Worm (Caenorhabditis elegans) whole organism, early embryonic: ENCODE measurements around the gene C45B2.3.

Experiments
- B0310.2 ChIP-seq: sonication (generic microtip); optimal IDR thresholded peaks from 2 replicates; lab custom pipeline; 2016; ENCODE audit warnings: mild to moderate bottlenecking, missing genetic modification characterization, missing compliant biosample characterization
- F13C5.2 ChIP-seq: sonication (generic microtip); optimal IDR thresholded peaks from 2 replicates; lab custom pipeline; 2017; ENCODE audit warnings: mild to moderate bottlenecking, missing genetic modification characterization, inconsistent platforms, missing compliant biosample characterization
- aly-1 ChIP-seq: sonication (generic microtip); optimal IDR thresholded peaks from 2 replicates; lab custom pipeline; 2016; ENCODE audit warnings: missing genetic modification characterization, missing compliant biosample characterization
- ama-1 ChIP-seq: fragments of 150-350 bp; optimal IDR thresholded peaks from 2 replicates; lab custom pipeline; 2014
- ceh-13 ChIP-seq: fragments of 200-800 bp; sonication (Bioruptor generic); optimal IDR thresholded peaks from 2 replicates; lab custom pipeline; 2018; ENCODE audit warnings: mild to moderate bottlenecking, missing genetic modification characterization, missing compliant biosample characterization
- ceh-36 ChIP-seq: sonication (generic microtip); optimal IDR thresholded peaks from 2 replicates; lab custom pipeline; 2016; ENCODE audit warnings: missing genetic modification characterization, inconsistent platforms, missing compliant biosample characterization
- ets-7 ChIP-seq: sonication (generic microtip); optimal IDR thresholded peaks from 2 replicates; lab custom pipeline; 2016; ENCODE audit warnings: missing genotype, missing genetic modification characterization, missing compliant biosample characterization
- flt-1 ChIP-seq: fragments of 200-800 bp; sonication (Bioruptor generic); IDR thresholded peaks from 2 replicates; pipeline ENCODE4 v1.3.6; 2022; ENCODE audit warnings: missing genetic modification characterization, missing compliant biosample characterization
- hmbx-1 ChIP-seq: sonication (generic microtip); optimal IDR thresholded peaks from 2 replicates; lab custom pipeline; 2016; ENCODE audit warnings: mild to moderate bottlenecking, missing genetic modification characterization, missing compliant biosample characterization
- hmg-4 ChIP-seq: fragments of 200-800 bp; sonication (Bioruptor generic); optimal IDR thresholded peaks from 2 replicates; lab custom pipeline; 2018; ENCODE audit warnings: mild to moderate bottlenecking, missing genetic modification characterization, missing compliant biosample characterization
- hnd-1 ChIP-seq: sonication (generic microtip); optimal IDR thresholded peaks from 2 replicates; lab custom pipeline; 2016; ENCODE audit warnings: missing genetic modification characterization, missing compliant biosample characterization
- pes-1 ChIP-seq: fragments of 200-800 bp; sonication (Bioruptor generic); IDR thresholded peaks from 2 replicates; pipeline ENCODE4 v1.3.6; 2022; ENCODE audit warnings: missing genetic modification reagents, missing genetic modification characterization, missing compliant biosample characterization
- scrt-1 ChIP-seq: fragments of 200-800 bp; sonication (Bioruptor generic); IDR thresholded peaks from 2 replicates; pipeline ENCODE4 v1.3.6; 2022; ENCODE audit warnings: missing genetic modification characterization, missing compliant biosample characterization
- sea-1 ChIP-seq: fragments of 200-800 bp; sonication (Bioruptor generic); conservative IDR thresholded peaks from 2 replicates; pipeline ENCODE4 v1.3.6; 2022; ENCODE audit warnings: missing genetic modification characterization, missing compliant biosample characterization
- tbx-11 ChIP-seq: fragments of 200-800 bp; sonication (Bioruptor generic); IDR thresholded peaks from 2 replicates; pipeline ENCODE4 v1.3.6; 2022; ENCODE audit warnings: missing genetic modification characterization, missing compliant biosample characterization
- tbx-37 ChIP-seq: fragments of 200-800 bp; sonication (Bioruptor generic); conservative IDR thresholded peaks from 2 replicates; pipeline ENCODE4 v1.3.6; 2022; ENCODE audit warnings: missing genetic modification reagents, missing genetic modification characterization, missing compliant biosample characterization
- tra-4 ChIP-seq: sonication (generic microtip); optimal IDR thresholded peaks from 2 replicates; lab custom pipeline; 2017; ENCODE audit warnings: missing genetic modification characterization, missing compliant biosample characterization

Gene C45B2.3

DNA sequence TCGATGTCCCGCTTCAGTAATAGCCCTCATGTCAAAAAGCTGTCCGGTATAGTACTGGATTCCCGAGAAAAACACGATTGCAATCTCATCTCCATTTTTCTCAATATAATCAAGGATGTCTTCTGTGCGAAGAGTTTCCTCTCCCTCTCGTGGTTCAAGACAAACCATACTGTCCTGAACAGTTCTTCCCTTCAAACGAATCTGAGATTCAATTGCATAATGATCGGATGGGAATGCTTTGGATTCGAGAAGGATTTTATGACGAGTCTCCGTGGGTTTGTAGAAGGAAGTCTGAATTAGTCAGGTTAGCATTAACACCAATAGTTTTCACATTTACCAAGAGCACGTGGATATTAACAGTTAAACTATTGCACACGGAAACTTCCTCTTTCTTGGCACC, 25.2 kb downstream of the C45B2.3 start:
- no peak for TF ChIP-seq aly-1
- TF ChIP-seq ceh-13 (GFP tag; lab: Kevin White, UChicago) = no peak
- no peak for TF ChIP-seq hnd-1 (tag; lab: Kevin White, UChicago)
- TF ChIP-seq flt-1 (GFP tag; lab: Robert Waterston, UW) = no peak
- no peak for TF ChIP-seq hmbx-1 (tag; lab: Kevin White, UChicago)
- TF ChIP-seq B0310.2 (tag; lab: Kevin White, UChicago) = no peak
- TF ChIP-seq tbx-11 (GFP tag; lab: Robert Waterston, UW) = no peak
- TF ChIP-seq tbx-37 = no peak
- no peak for TF ChIP-seq F13C5.2
- no peak for TF ChIP-seq hmg-4 (GFP tag; lab: Kevin White, UChicago)

DNA sequence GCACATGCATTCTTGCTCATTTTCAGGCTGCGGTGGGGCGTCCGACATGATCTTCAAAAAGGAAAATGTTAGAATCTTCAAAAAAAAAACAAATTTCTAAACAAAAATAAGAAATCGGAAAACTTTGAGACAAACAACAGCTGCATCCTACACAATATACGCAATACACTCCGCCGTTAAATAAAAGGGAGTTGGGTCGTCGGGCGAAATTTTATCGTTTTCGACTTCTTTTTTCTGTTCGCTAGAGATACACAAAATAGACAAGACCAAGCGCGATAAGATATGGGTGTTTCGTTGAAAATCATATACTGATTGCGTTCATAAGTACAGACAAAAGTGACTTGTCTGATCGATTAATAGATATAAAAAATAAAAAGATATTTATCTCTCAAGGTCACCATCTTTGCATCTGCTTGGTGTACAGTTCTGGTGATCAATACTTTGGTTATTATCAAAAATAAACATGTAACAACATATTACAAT, 26.6 kb downstream of the C45B2.3 start, which contains the start of gene kynu-1:
TSS of gene kynu-1 (minus strand) at position 51 of the 483 bp plus-strand sequence.
- TF ChIP-seq F13C5.2 = no peak
- no peak for TF ChIP-seq flt-1 (GFP tag; lab: Robert Waterston, UW)
- TF ChIP-seq B0310.2 (tag; lab: Kevin White, UChicago) = no peak
- TF ChIP-seq tbx-11 (GFP tag; lab: Robert Waterston, UW) = no peak
- no peak for TF ChIP-seq tra-4 (tag; lab: Kevin White, UChicago)
- no peak for TF ChIP-seq ama-1 (lab: Kevin White, UChicago)
- TF ChIP-seq ceh-13 (GFP tag; lab: Kevin White, UChicago) = no peak

DNA sequence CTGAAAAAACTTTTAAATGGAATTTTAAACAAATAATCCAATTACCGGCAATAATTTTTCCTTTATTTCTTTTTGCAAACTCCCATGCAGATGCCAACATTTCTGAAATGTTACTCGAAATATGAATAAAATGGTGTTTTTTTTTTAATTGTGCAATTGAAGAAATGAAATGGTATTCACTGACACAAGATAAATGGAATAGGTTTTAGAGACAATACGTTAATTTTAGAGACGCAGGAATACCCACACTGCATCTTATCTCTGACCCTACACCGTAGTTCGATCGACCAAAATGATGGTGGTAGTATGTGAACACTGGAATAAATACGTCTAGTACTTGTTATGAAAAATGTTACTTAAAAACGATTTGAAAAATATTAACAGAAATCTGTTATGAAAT, 30.1 kb downstream of the C45B2.3 start, which contains the start of gene prx-3:
TSS of gene prx-3 (minus strand) at position 101 of the 400 bp plus-strand sequence.
- no peak for TF ChIP-seq tbx-11 (GFP tag; lab: Robert Waterston, UW)
- TF ChIP-seq sea-1 = no peak
- TF ChIP-seq ets-7 (tag; lab: Kevin White, UChicago) = no peak
- TF ChIP-seq ama-1 (lab: Kevin White, UChicago) = no peak
- TF ChIP-seq flt-1 (GFP tag; lab: Robert Waterston, UW) = no peak
- TF ChIP-seq hnd-1 (tag; lab: Kevin White, UChicago) = no peak
- no peak for TF ChIP-seq pes-1 (GFP tag; lab: Robert Waterston, UW)
- TF ChIP-seq tra-4 (tag; lab: Kevin White, UChicago) = no peak
- no peak for TF ChIP-seq B0310.2 (tag; lab: Kevin White, UChicago)
- no peak for TF ChIP-seq hmbx-1 (tag; lab: Kevin White, UChicago)
- TF ChIP-seq ceh-36 = no peak

DNA sequence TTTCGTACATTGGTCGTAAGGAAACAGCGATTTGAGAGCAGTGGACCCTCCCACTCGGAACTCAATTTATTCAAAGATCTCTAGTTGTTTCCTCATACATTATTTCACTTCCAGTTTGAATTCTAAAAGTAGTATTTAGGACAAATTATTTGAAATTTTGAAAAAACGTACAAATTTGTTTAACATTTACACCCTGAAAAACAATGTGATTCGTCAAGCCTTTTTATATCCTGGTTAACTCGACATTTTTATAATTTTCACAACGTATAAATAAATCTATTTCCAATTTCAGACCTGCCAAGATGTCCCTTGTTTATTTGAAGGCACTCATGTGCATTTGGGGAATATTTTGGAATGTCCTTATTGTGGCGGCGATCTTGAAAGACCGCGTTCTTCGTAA, 32.7 kb downstream of the C45B2.3 start, which contains the start of gene C15H9.3:
TSS of gene C15H9.3 (plus strand) at position 301 of the 400 bp plus-strand sequence.
- TF ChIP-seq ama-1 (lab: Kevin White, UChicago) (no peak), ets-7 (tag; lab: Kevin White, UChicago) (no peak), tbx-37 (no peak), tra-4 (tag; lab: Kevin White, UChicago) (no peak), ceh-13 (GFP tag; lab: Kevin White, UChicago) (no peak), F13C5.2 (no peak), flt-1 (GFP tag; lab: Robert Waterston, UW) (no peak), aly-1 (no peak), hmbx-1 (tag; lab: Kevin White, UChicago) (no peak), hmg-4 (GFP tag; lab: Kevin White, UChicago) (no peak), sea-1 (no peak), pes-1 (GFP tag; lab: Robert Waterston, UW) (no peak), scrt-1 (no peak), ceh-36 (no peak), B0310.2 (tag; lab: Kevin White, UChicago) (no peak), tbx-11 (GFP tag; lab: Robert Waterston, UW) (no peak)

DNA sequence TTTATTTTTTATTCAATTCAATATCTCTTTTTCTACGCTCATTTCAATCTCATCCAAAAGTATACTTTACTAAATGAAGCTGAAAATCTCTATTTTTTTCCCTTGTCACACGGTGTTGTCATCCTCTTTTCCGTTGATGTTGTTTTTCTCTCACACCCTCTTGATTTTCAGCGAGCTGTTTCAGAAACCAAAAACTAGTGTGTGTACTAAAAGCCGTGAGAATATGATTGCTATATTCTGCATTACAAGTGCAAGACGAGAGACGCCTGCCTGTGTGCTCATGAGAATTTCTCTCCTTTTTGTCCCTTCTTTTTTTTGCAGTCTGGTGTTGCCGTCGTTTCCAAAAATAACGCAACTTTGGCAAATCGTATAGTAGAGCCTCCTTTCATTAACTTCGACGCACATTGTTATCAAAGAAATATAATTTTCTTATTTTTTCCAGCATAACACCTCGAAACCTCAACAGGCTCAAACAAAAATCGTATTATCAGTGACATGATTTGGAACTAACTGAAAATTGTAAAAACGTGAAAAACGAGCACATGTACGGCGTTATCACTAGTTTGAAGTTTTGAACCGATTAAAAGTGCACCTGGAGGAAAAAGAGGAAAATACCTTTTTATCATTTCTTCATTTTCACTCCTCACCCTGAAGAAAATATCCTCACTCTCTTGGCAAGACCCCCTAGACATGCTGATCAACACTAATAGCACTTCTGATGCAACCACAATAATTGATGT, 35.5 kb downstream of the C45B2.3 start, which contains the start of gene C15H9.2:
TSS of gene C15H9.2 (plus strand) at position 441 of the 740 bp plus-strand sequence.
- TF ChIP-seq tra-4 (tag; lab: Kevin White, UChicago) = no peak
- TF ChIP-seq ama-1 (lab: Kevin White, UChicago) = no peak
- TF ChIP-seq aly-1 = no peak
- no peak for TF ChIP-seq tbx-11 (GFP tag; lab: Robert Waterston, UW)
- TF ChIP-seq hnd-1 (tag; lab: Kevin White, UChicago) = no peak
- no peak for TF ChIP-seq pes-1 (GFP tag; lab: Robert Waterston, UW)
- TF ChIP-seq F13C5.2 = no peak
- no peak for TF ChIP-seq B0310.2 (tag; lab: Kevin White, UChicago)
- TF ChIP-seq sea-1 = no peak

DNA sequence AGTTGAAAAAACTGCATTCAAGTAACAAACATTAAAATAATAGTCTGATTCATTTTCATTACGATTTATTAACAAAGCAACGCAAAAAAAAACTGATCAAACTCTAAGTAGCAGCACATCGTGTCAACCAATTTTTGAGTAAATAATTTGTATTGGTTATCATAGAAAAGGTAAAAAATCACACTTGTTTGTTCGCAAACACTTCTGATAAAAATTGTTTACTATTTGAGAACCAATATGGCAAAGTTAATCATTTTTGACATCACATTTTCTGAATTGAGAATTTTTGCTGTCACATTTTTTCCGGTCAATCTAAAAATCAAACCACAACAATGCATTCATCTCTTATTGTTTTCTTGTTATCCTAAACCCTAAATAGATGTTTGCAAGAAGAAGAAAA, 38.5 kb downstream of the C45B2.3 start:
- TF ChIP-seq ceh-13 (GFP tag; lab: Kevin White, UChicago) (no peak), aly-1 (no peak), tbx-11 (GFP tag; lab: Robert Waterston, UW) (no peak), F13C5.2 (no peak), hmg-4 (GFP tag; lab: Kevin White, UChicago) (no peak), hnd-1 (tag; lab: Kevin White, UChicago) (no peak), hmbx-1 (tag; lab: Kevin White, UChicago) (no peak), ets-7 (tag; lab: Kevin White, UChicago) (no peak), B0310.2 (tag; lab: Kevin White, UChicago) (no peak), pes-1 (GFP tag; lab: Robert Waterston, UW) (no peak), flt-1 (GFP tag; lab: Robert Waterston, UW) (no peak), scrt-1 (no peak)

DNA sequence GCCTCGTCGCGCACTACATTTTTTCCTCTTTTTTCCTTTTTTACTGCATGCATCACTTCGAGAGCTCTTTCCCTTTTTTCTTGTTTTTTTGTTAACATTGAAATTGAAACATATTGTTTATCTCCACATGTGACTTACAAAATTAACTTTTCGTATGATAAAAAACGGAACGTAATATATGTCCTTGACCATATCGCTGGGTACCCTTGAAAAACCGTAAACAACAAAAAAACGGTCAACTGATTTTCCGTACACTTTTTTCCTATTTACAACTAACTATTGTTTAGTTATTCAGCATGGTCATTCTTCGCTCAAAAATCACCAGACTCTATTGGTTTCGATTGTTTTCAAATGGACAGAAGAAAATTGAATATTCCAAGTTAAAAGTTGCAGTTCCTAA, 39.3 kb downstream of the C45B2.3 start, which contains the start of gene nnt-1:
TSS of gene nnt-1 (plus strand) at position 286 of the 400 bp plus-strand sequence.
- TF ChIP-seq tbx-37 (no peak), hmg-4 (GFP tag; lab: Kevin White, UChicago) (no peak), F13C5.2 (no peak), tra-4 (tag; lab: Kevin White, UChicago) (no peak), ama-1 (lab: Kevin White, UChicago) (no peak), sea-1 (no peak), flt-1 (GFP tag; lab: Robert Waterston, UW) (no peak), B0310.2 (tag; lab: Kevin White, UChicago) (no peak), ets-7 (tag; lab: Kevin White, UChicago) (no peak), pes-1 (GFP tag; lab: Robert Waterston, UW) (no peak), ceh-13 (GFP tag; lab: Kevin White, UChicago) (no peak), hmbx-1 (tag; lab: Kevin White, UChicago) (no peak), hnd-1 (tag; lab: Kevin White, UChicago) (no peak), scrt-1 (no peak), aly-1 (no peak), ceh-36 (no peak)
